Fruit fly (Drosophila melanogaster) Kc167 (cell line): Measurements from ENCODE around the gene Ttc1.

Experiments
- Myc ChIP-seq: fragments of >200 bp; optimal IDR thresholded peaks from 2 replicates; lab custom pipeline; 2017; ENCODE audit warnings: missing external identifiers
- Sin3A ChIP-seq: fragments of >200 bp; optimal IDR thresholded peaks from 2 replicates; lab custom pipeline; 2018; ENCODE audit warnings: missing external identifiers
- h ChIP-seq: fragments of >200 bp; optimal IDR thresholded peaks from 3 replicates; lab custom pipeline; 2018; ENCODE audit warnings: missing external identifiers
- insv ChIP-seq: fragments of >200 bp; optimal IDR thresholded peaks from 3 replicates; lab custom pipeline; 2018; ENCODE audit warnings: missing external identifiers
- psq ChIP-seq: fragments of >200 bp; optimal IDR thresholded peaks from 2 replicates; lab custom pipeline; 2017; ENCODE audit warnings: missing external identifiers

- no peak for TF ChIP-seq psq
- TF ChIP-seq insv (lab: Kevin White, UChicago) = no peak
- TF ChIP-seq Myc = no peak
- TF ChIP-seq Sin3A = no peak
- no peak for TF ChIP-seq h (lab: Kevin White, UChicago)
These were observed 41.1 kb upstream of the Ttc1 start, which contains the start of gene Der-2 for dm6 chr3R:16483877-16484417.
